Fruit fly (Drosophila melanogaster): Measurements from ENCODE around the gene RpL40.

The RpL40 gene

DNA sequence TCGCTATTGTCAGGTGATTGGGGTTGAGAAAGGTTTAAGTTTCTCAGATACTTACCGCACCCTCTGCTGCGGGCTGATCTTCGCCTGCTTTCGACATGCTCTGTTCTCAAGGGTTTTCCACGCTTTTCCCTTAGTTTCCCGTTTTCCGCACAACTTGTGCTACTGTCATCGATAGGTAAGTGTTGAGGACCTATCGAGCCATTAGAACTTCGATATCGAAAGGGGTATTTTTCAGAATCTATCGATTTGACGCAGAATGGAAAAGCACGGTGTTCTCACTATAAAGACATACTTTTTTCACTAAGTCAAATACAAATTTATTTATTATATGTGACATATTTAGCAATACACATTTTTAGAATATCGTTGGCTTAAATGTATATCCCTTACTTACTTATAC is 707 bp upstream of the RpL40 start, which contains the start of gene CG3702 (continued):
- TF ChIP-seq amos (GFP tag; IDR thresholded peaks at IDR 0.05; ENCODE audit: partially characterized antibody) (peak; percentile 80), Doc2 (GFP tag; IDR thresholded peaks at IDR 0.05) (no peak), Dll (GFP tag; IDR thresholded peaks at IDR 0.05; ENCODE audit: partially characterized antibody) (peak; percentile 65), CG4424 (GFP tag; optimal IDR thresholded peaks at IDR 0.05) (no peak), Deaf1 (tag; optimal IDR thresholded peaks at IDR 0.05) (no peak), CG17612 (GFP tag; IDR thresholded peaks at IDR 0.05) (no peak), CG7963 (GFP tag; IDR thresholded peaks at IDR 0.05; ENCODE audit: partially characterized antibody) (peak; percentile 57; the same call in 1 of the 3 replicates), PHDP (tag; optimal IDR thresholded peaks at IDR 0.05) (peak; percentile 6), Six4 (GFP tag; optimal IDR thresholded peaks at IDR 0.05) (no peak), CG17361 (GFP tag; IDR thresholded peaks at IDR 0.05) (no peak), CG1792 (GFP tag; optimal IDR thresholded peaks at IDR 0.05) (no peak), prd (optimal IDR thresholded peaks at IDR 0.05) (no peak), prd (GFP tag; IDR thresholded peaks at IDR 0.05) (0 out of 3 replicates have a peak, but pooled peaks have one; percentile 11), nmo (GFP tag; optimal IDR thresholded peaks at IDR 0.05) (peak; percentile 31), CG15696 (tag; optimal IDR thresholded peaks at IDR 0.05) (no peak), MTF-1 (GFP tag; optimal IDR thresholded peaks at IDR 0.05; ENCODE audit: borderline replicate concordance) (no peak), pum (GFP tag; optimal IDR thresholded peaks at IDR 0.05) (no peak), CG12769 (tag; optimal IDR thresholded peaks at IDR 0.05) (peak; percentile 36), sim (GFP tag; IDR thresholded peaks at IDR 0.05) (no peak), Pdp1 (GFP tag; optimal IDR thresholded peaks at IDR 0.05) (peak in 1 of 2 experiments; percentile 10), CG9797 (GFP tag; optimal IDR thresholded peaks at IDR 0.05) (no peak), CG9215 (GFP tag; IDR thresholded peaks at IDR 0.05) (no peak), CG8290 (GFP tag; optimal IDR thresholded peaks at IDR 0.05) (no peak), CG8290 (tag; optimal IDR thresholded peaks at IDR 0.05) (peak in 1 of 2 experiments; percentile 49), CG13123 (GFP tag; optimal IDR thresholded peaks at IDR 0.05) (no peak), zf30C (GFP tag; optimal IDR thresholded peaks at IDR 0.05) (no peak), Doc3 (GFP tag; IDR thresholded peaks at IDR 0.05; ENCODE audit: partially characterized antibody) (peak; percentile 51; the same call in 2 of the 3 replicates), CG42726 (GFP tag; IDR thresholded peaks at IDR 0.05; ENCODE audit: partially characterized antibody) (peak; percentile 65; the same call in 1 of the 2 replicates), CG16815 (GFP tag; optimal IDR thresholded peaks at IDR 0.05) (no peak), CG8281 (tag; optimal IDR thresholded peaks at IDR 0.05) (no peak), Hmx (GFP tag; optimal IDR thresholded peaks at IDR 0.05) (no peak), CG11560 (tag; IDR thresholded peaks at IDR 0.05) (peak; percentile 31; the same call in 1 of the 3 replicates), BEAF-32 (GFP tag; optimal IDR thresholded peaks at IDR 0.05) (peak; percentile 69), crc (GFP tag; optimal IDR thresholded peaks at IDR 0.05) (no peak), CG12104 (GFP tag; optimal IDR thresholded peaks at IDR 0.05) (no peak), wor (GFP tag; IDR thresholded peaks at IDR 0.05) (no peak), peb (GFP tag; IDR thresholded peaks at IDR 0.05) (no peak), tin (GFP tag; optimal IDR thresholded peaks at IDR 0.05) (no peak), CG32532 (GFP tag; IDR thresholded peaks at IDR 0.05) (peak; percentile 16; the same call in 1 of the 2 replicates), dm (GFP tag; optimal IDR thresholded peaks at IDR 0.05) (no peak), CG1602 (GFP tag; optimal IDR thresholded peaks at IDR 0.05) (no peak), Max (GFP tag; optimal IDR thresholded peaks at IDR 0.05) (no peak), CG17186 (GFP tag; optimal IDR thresholded peaks at IDR 0.05) (no peak), mam (GFP tag; optimal IDR thresholded peaks at IDR 0.05) (no peak), row (GFP tag; IDR thresholded peaks at IDR 0.05) (peak; percentile 72), usp (GFP tag; optimal IDR thresholded peaks at IDR 0.05) (no peak), gfzf (GFP tag; optimal IDR thresholded peaks at IDR 0.05) (no peak), Atf3 (GFP tag; optimal IDR thresholded peaks at IDR 0.05) (no peak), CHES-1-like (GFP tag; optimal IDR thresholded peaks at IDR 0.05) (no peak), CG9932 (GFP tag; IDR thresholded peaks at IDR 0.05) (peak; percentile 37; the same call in 1 of the 2 replicates), Nf-YC (tag; optimal IDR thresholded peaks at IDR 0.05) (no peak), Fer2 (tag; optimal IDR thresholded peaks at IDR 0.05) (no peak)

Data from whole organism, embryonic.